Worm (Caenorhabditis elegans): ENCODE data around the gene srw-11.
"Not testable (repeated sequence)": the region's sequence is repeated elsewhere in the genome, so short reads cannot be mapped to it uniquely, and the experiment has no call there.

DNA sequence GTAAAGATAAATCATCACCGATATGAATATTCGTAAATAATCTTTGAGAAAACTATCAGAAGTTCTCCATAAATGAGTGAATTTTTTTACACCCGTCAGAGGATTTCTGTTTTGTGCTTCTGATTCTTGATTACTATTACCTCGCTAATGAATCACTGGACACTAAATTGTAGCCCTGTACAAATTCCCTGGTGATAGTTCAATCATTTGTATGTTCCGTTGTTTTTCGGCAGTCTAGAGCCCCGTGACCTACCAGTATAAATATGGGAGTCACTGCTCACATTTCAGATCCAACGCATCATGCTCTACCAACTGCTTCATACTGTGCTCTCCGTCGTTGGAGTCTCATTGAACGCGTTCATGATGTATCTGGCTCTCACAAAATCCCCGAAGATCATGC lies 10.2 kb upstream of the srw-11 start, which contains the start of gene srd-28:
- not testable (repeated sequence) for TF ChIP-seq klf-2 (GFP tag; conservative IDR thresholded peaks at IDR 0.05); tab-1 (GFP tag; IDR thresholded peaks at IDR 0.05); flt-1 (GFP tag; IDR thresholded peaks at IDR 0.05)
